Worm (Caenorhabditis elegans): ENCODE results near the gene taf-3.

taf-3 gene

DNA sequence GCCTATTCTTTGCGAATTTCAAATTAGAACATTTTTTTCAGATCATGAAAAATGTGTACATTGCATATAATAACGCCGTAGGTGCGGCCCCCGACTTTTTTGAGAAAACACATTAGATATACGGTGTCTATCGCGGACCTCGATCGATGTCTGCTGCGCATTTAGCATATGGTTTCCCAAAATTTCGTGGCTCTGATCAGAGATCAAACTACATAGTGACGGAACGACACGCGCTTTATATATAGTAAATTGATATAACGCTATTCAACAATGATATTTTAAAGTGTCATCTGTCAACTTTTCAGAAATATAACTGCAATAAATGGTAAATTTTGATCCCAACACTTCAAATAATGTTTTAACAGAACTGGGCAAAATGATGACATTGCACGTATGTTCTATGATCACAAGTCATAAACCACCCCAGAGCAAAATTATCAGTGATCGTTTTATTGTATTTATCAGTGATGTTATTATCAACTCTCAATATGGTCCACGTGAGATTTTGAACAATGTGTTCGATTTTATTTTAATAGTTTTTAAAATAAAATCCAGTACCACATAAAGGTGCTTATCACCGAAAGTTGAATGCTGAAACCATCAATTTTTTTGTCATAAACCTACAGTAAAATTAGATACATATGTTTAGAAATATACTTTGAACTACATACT, 14.1 kb downstream of the taf-3 start:
- TF ChIP-seq skn-1 (tag; optimal IDR thresholded peaks at IDR 0.05) (peak; percentile 90), F13H6.1 (tag; optimal IDR thresholded peaks at IDR 0.05) (peak; percentile 35), egl-27 (tag; optimal IDR thresholded peaks at IDR 0.05) (no peak), alr-1 (tag; optimal IDR thresholded peaks at IDR 0.05) (no peak), sma-9 (GFP tag; optimal IDR thresholded peaks at IDR 0.05) (peak; percentile 80), sma-9 (tag; optimal IDR thresholded peaks at IDR 0.05) (no peak), fos-1 (tag; optimal IDR thresholded peaks at IDR 0.05) (peak; percentile 71), sem-4 (tag; optimal IDR thresholded peaks at IDR 0.05) (no peak), snpc-4 (tag; optimal IDR thresholded peaks at IDR 0.05) (no peak), crh-2 (tag; optimal IDR thresholded peaks at IDR 0.05) (peak; percentile 53), nhr-10 (tag; optimal IDR thresholded peaks at IDR 0.05) (no peak), nhr-11 (tag; optimal IDR thresholded peaks at IDR 0.05) (no peak), mab-5 (tag; optimal IDR thresholded peaks at IDR 0.05) (no peak), ztf-4 (tag; optimal IDR thresholded peaks at IDR 0.05) (no peak), nhr-77 (tag; optimal IDR thresholded peaks at IDR 0.05) (no peak), sma-3 (GFP tag; optimal IDR thresholded peaks at IDR 0.05) (no peak)

DNA sequence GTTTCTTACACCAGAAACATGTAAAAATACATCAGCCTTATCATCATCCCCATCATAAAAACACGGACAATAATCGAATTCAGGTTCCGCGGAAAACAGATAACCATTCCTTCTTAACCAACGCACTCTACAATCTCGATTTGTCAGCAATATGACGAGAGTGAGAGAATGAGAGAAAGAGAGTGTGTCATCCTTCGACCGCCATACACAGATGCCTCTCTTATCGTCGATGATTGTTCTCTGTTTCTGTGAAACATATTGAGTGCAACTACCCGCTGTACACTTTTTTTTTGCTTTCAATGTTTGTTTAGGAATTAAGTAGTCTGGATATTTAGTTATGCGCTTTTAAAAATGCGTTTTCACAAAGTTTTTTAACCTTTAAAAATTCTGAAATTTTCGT, 16.8 kb downstream of the taf-3 start:
- TF ChIP-seq ztf-1 (GFP tag; conservative IDR thresholded peaks at IDR 0.05): no peak
- no peak for TF ChIP-seq peb-1 (tag; optimal IDR thresholded peaks at IDR 0.05)
- peak; percentile 30 for TF ChIP-seq gmeb-1 (tag; optimal IDR thresholded peaks at IDR 0.05)
- peak; percentile 1 for TF ChIP-seq egl-27 (tag; optimal IDR thresholded peaks at IDR 0.05)
- TF ChIP-seq nhr-129 (tag; optimal IDR thresholded peaks at IDR 0.05): peak; percentile 77
- TF ChIP-seq ceh-82 (tag; optimal IDR thresholded peaks at IDR 0.05): no peak
- TF ChIP-seq nhr-237 (tag; optimal IDR thresholded peaks at IDR 0.05): no peak
- TF ChIP-seq mab-5 (tag; optimal IDR thresholded peaks at IDR 0.05): no peak
- TF ChIP-seq crh-2 (tag; optimal IDR thresholded peaks at IDR 0.05): peak; percentile 50
- TF ChIP-seq sma-9 (GFP tag; optimal IDR thresholded peaks at IDR 0.05): peak; percentile 92
- TF ChIP-seq sma-9 (tag; optimal IDR thresholded peaks at IDR 0.05): no peak
- no peak for TF ChIP-seq C34F6.9 (tag; optimal IDR thresholded peaks at IDR 0.05)
- TF ChIP-seq alr-1 (tag; optimal IDR thresholded peaks at IDR 0.05): no peak
- no peak for TF ChIP-seq ztf-11 (tag; optimal IDR thresholded peaks at IDR 0.05)
- peak in 1 of 2 experiments; percentile 36 for TF ChIP-seq lsy-2 (tag; optimal IDR thresholded peaks at IDR 0.05)
- TF ChIP-seq sma-3 (GFP tag; optimal IDR thresholded peaks at IDR 0.05): peak; percentile 68
- no peak for TF ChIP-seq sem-4 (tag; optimal IDR thresholded peaks at IDR 0.05)
- TF ChIP-seq ZK546.5 (tag; optimal IDR thresholded peaks at IDR 0.05): no peak
- TF ChIP-seq skn-1 (tag; optimal IDR thresholded peaks at IDR 0.05): peak; percentile 95
- peak; percentile 45 for TF ChIP-seq elt-1 (tag; optimal IDR thresholded peaks at IDR 0.05)
- no peak for TF ChIP-seq ceh-16 (tag; optimal IDR thresholded peaks at IDR 0.05)
- TF ChIP-seq lin-11 (tag; optimal IDR thresholded peaks at IDR 0.05): no peak
- TF ChIP-seq blmp-1 (tag; optimal IDR thresholded peaks at IDR 0.05; ENCODE audit: insufficient read depth): peak; percentile 46
- no peak for TF ChIP-seq snpc-4 (tag; optimal IDR thresholded peaks at IDR 0.05)
- TF ChIP-seq elt-3 (tag; optimal IDR thresholded peaks at IDR 0.05): no peak
- no peak for TF ChIP-seq aly-2 (tag; optimal IDR thresholded peaks at IDR 0.05)
- no peak for TF ChIP-seq ztf-4 (tag; optimal IDR thresholded peaks at IDR 0.05)
- TF ChIP-seq nhr-11 (tag; optimal IDR thresholded peaks at IDR 0.05): no peak
- TF ChIP-seq mdl-1 (tag; optimal IDR thresholded peaks at IDR 0.05): peak; percentile 12 to 14
- TF ChIP-seq nhr-77 (tag; optimal IDR thresholded peaks at IDR 0.05): no peak
- TF ChIP-seq nhr-25 (tag; optimal IDR thresholded peaks at IDR 0.05): peak; percentile 9
- TF ChIP-seq mbf-1 (tag; optimal IDR thresholded peaks at IDR 0.05): no peak
- TF ChIP-seq unc-62 (GFP tag; optimal IDR thresholded peaks at IDR 0.05): no peak
- TF ChIP-seq lin-39 (tag; optimal IDR thresholded peaks at IDR 0.05): no peak
- no peak for TF ChIP-seq nhr-10 (tag; optimal IDR thresholded peaks at IDR 0.05)
- TF ChIP-seq F13H6.1 (tag; optimal IDR thresholded peaks at IDR 0.05): peak; percentile 67
- TF ChIP-seq nhr-21 (tag; optimal IDR thresholded peaks at IDR 0.05): peak; percentile 45
- peak; percentile 98 for TF ChIP-seq fos-1 (tag; optimal IDR thresholded peaks at IDR 0.05)

DNA sequence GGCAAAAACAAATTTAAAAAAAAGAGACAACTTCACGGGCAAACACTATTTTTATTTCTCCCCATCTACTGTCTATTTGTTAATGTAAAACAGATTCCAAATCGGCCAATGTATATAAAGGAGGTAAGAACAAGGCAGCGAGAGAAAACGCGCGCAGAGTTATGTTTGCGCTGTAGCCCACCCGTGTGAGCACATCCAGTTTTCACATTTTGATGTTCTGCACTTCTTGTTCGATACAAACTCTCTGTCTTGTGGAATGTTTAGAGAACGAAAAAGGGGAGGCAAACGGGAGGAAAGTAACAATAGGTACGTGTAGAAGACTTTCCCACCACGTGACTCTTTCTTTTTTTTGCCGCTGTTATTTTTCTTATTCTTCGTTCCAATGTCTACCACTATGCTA, 20.3 kb downstream of the taf-3 start:
- TF ChIP-seq ztf-1 (GFP tag; conservative IDR thresholded peaks at IDR 0.05) (no peak), sma-3 (GFP tag; optimal IDR thresholded peaks at IDR 0.05) (no peak), unc-62 (GFP tag; optimal IDR thresholded peaks at IDR 0.05) (no peak), snpc-4 (tag; optimal IDR thresholded peaks at IDR 0.05) (no peak), mbf-1 (tag; optimal IDR thresholded peaks at IDR 0.05) (no peak), nhr-21 (tag; optimal IDR thresholded peaks at IDR 0.05) (no peak), sma-9 (GFP tag; optimal IDR thresholded peaks at IDR 0.05) (peak; percentile 11), sma-9 (tag; optimal IDR thresholded peaks at IDR 0.05) (no peak), nhr-77 (tag; optimal IDR thresholded peaks at IDR 0.05) (no peak), skn-1 (tag; optimal IDR thresholded peaks at IDR 0.05) (no peak), unc-55 (GFP tag; optimal IDR thresholded peaks at IDR 0.05) (no peak), ceh-82 (tag; optimal IDR thresholded peaks at IDR 0.05) (no peak), gmeb-1 (tag; optimal IDR thresholded peaks at IDR 0.05) (no peak), nhr-10 (tag; optimal IDR thresholded peaks at IDR 0.05) (no peak), lin-13 (GFP tag; optimal IDR thresholded peaks at IDR 0.05) (no peak), F13H6.1 (tag; optimal IDR thresholded peaks at IDR 0.05) (peak; percentile 70), ceh-16 (tag; optimal IDR thresholded peaks at IDR 0.05) (no peak), ztf-11 (tag; optimal IDR thresholded peaks at IDR 0.05) (no peak), fos-1 (tag; optimal IDR thresholded peaks at IDR 0.05) (no peak), elt-3 (tag; optimal IDR thresholded peaks at IDR 0.05) (no peak), nhr-129 (tag; optimal IDR thresholded peaks at IDR 0.05) (peak; percentile 13), mab-5 (tag; optimal IDR thresholded peaks at IDR 0.05) (no peak), C34F6.9 (tag; optimal IDR thresholded peaks at IDR 0.05) (no peak), sem-4 (tag; optimal IDR thresholded peaks at IDR 0.05) (no peak)

All from whole organism, L2 larva.